Fruit fly (Drosophila melanogaster): Measurements from ENCODE around the gene CG5280.

The CG5280 gene

dm6 chr3L:8974478-8975477, 15.2 kb downstream of the CG5280 start, which contains the start of the genes pix and Srp68 (continued):
- no peak for TF ChIP-seq CG5953 (GFP tag; IDR thresholded peaks at IDR 0.05)
- TF ChIP-seq CG2875 (GFP tag; optimal IDR thresholded peaks at IDR 0.05), result no peak
- peak; percentile 79 for TF ChIP-seq CG9727 (GFP tag; optimal IDR thresholded peaks at IDR 0.05)
- no peak for TF ChIP-seq bowl (GFP tag; IDR thresholded peaks at IDR 0.05)
- TF ChIP-seq CG10959 (GFP tag; IDR thresholded peaks at IDR 0.05), result no peak
- peak; percentile 63 for TF ChIP-seq nerfin-1 (tag; optimal IDR thresholded peaks at IDR 0.05)
- peak; percentile 43 for TF ChIP-seq Lhr (GFP tag; optimal IDR thresholded peaks at IDR 0.05)
- peak; percentile 84 for TF ChIP-seq Sry-δ (GFP tag; optimal IDR thresholded peaks at IDR 0.05)
- TF ChIP-seq BtbVII (GFP tag; optimal IDR thresholded peaks at IDR 0.05), result no peak
- TF ChIP-seq CHES-1-like (GFP tag; optimal IDR thresholded peaks at IDR 0.05), result peak; percentile 45
- peak; percentile 88 for TF ChIP-seq CG16813 (GFP tag; IDR thresholded peaks at IDR 0.05; ENCODE audit: partially characterized antibody)
- TF ChIP-seq dmrt11E (tag; optimal IDR thresholded peaks at IDR 0.05), result peak; percentile 61
- peak; percentile 83 for TF ChIP-seq CG12391 (tag; optimal IDR thresholded peaks at IDR 0.05)
- no peak for TF ChIP-seq D (optimal IDR thresholded peaks at IDR 0.05)
- TF ChIP-seq D (GFP tag; optimal IDR thresholded peaks at IDR 0.05), result peak; percentile 24
- no peak for TF ChIP-seq CG11456 (GFP tag; IDR thresholded peaks at IDR 0.05)
- no peak for TF ChIP-seq trh (GFP tag; optimal IDR thresholded peaks at IDR 0.05)
- TF ChIP-seq gce (GFP tag; IDR thresholded peaks at IDR 0.05), result no peak
- TF ChIP-seq ato (GFP tag; IDR thresholded peaks at IDR 0.05; ENCODE audit: partially characterized antibody), result no peak
- TF ChIP-seq tna (GFP tag; IDR thresholded peaks at IDR 0.05; ENCODE audit: partially characterized antibody), result peak; percentile 16; the same call in 1 of the 2 replicates
- peak; percentile 18 for TF ChIP-seq CG5245 (GFP tag; optimal IDR thresholded peaks at IDR 0.05)
- TF ChIP-seq az2 (GFP tag; optimal IDR thresholded peaks at IDR 0.05), result peak; percentile 48
- no peak for TF ChIP-seq Deaf1 (tag; optimal IDR thresholded peaks at IDR 0.05)
- no peak for TF ChIP-seq Doc2 (GFP tag; IDR thresholded peaks at IDR 0.05)
- no peak for TF ChIP-seq pnt (GFP tag; optimal IDR thresholded peaks at IDR 0.05)
- no peak for TF ChIP-seq Oaz (GFP tag; IDR thresholded peaks at IDR 0.05)
- no peak for TF ChIP-seq CG15011 (GFP tag; optimal IDR thresholded peaks at IDR 0.05)
- peak; percentile 47 for TF ChIP-seq gcm (GFP tag; optimal IDR thresholded peaks at IDR 0.05)
- no peak for TF ChIP-seq CG8281 (tag; optimal IDR thresholded peaks at IDR 0.05)
- TF ChIP-seq CG1792 (GFP tag; optimal IDR thresholded peaks at IDR 0.05), result no peak
- TF ChIP-seq Fer2 (tag; optimal IDR thresholded peaks at IDR 0.05), result peak; percentile 59
- TF ChIP-seq CG32532 (GFP tag; IDR thresholded peaks at IDR 0.05), result 0 out of 2 replicates have a peak, but pooled peaks have one; percentile 29
- no peak for TF ChIP-seq fru (optimal IDR thresholded peaks at IDR 0.05)
- peak; percentile 54; the same call in 1 of the 2 replicates for TF ChIP-seq CG7372 (GFP tag; IDR thresholded peaks at IDR 0.05)
- TF ChIP-seq ATbp (GFP tag; optimal IDR thresholded peaks at IDR 0.05), result no peak
- TF ChIP-seq CG14710 (tag; optimal IDR thresholded peaks at IDR 0.05), result peak; percentile 87
- TF ChIP-seq chn (GFP tag; optimal IDR thresholded peaks at IDR 0.05), result peak; percentile 59
- TF ChIP-seq Kr (GFP tag; optimal IDR thresholded peaks at IDR 0.05), result no peak
- TF ChIP-seq Nf-YC (tag; optimal IDR thresholded peaks at IDR 0.05), result peak; percentile 73
- TF ChIP-seq ewg (GFP tag; optimal IDR thresholded peaks at IDR 0.05), result peak; percentile 63
- peak; percentile 81 for TF ChIP-seq CG10543 (GFP tag; optimal IDR thresholded peaks at IDR 0.05)
- TF ChIP-seq CG7556 (GFP tag; optimal IDR thresholded peaks at IDR 0.05), result peak; percentile 45
- TF ChIP-seq CG31365 (tag; optimal IDR thresholded peaks at IDR 0.05), result no peak
- TF ChIP-seq gsb-n (tag; optimal IDR thresholded peaks at IDR 0.05), result no peak
- peak; percentile 47; the same call in 1 of the 3 replicates for TF ChIP-seq dysf (GFP tag; IDR thresholded peaks at IDR 0.05)
- TF ChIP-seq CG12071 (GFP tag; optimal IDR thresholded peaks at IDR 0.05), result no peak
- peak; percentile 26 for TF ChIP-seq kah (GFP tag; optimal IDR thresholded peaks at IDR 0.05)
- peak in 1 of 2 experiments; percentile 14 for TF ChIP-seq Hr51 (GFP tag; optimal IDR thresholded peaks at IDR 0.05)
